Worm (Caenorhabditis elegans): Measurements from ENCODE around the gene K02D10.4.

K02D10.4 gene

ce11 chrIII:8733667-8734066, 46.1 kb downstream of the K02D10.4 start:
- TF ChIP-seq C34F6.9 (tag; optimal IDR thresholded peaks at IDR 0.05) (no peak), lsy-2 (tag; optimal IDR thresholded peaks at IDR 0.05) (no peak), mdl-1 (tag; optimal IDR thresholded peaks at IDR 0.05) (peak; percentile 34 to 56), mab-5 (tag; optimal IDR thresholded peaks at IDR 0.05) (no peak), crh-2 (tag; optimal IDR thresholded peaks at IDR 0.05) (peak; percentile 43), sma-9 (GFP tag; optimal IDR thresholded peaks at IDR 0.05) (peak; percentile 94), sma-9 (tag; optimal IDR thresholded peaks at IDR 0.05) (no peak), gmeb-1 (tag; optimal IDR thresholded peaks at IDR 0.05) (peak; percentile 57), fos-1 (tag; optimal IDR thresholded peaks at IDR 0.05) (peak; percentile 61), aly-2 (tag; optimal IDR thresholded peaks at IDR 0.05) (no peak), egl-27 (tag; optimal IDR thresholded peaks at IDR 0.05) (no peak), elt-3 (tag; optimal IDR thresholded peaks at IDR 0.05) (no peak)

ce11 chrIII:8733237-8733636, 46.6 kb downstream of the K02D10.4 start:
- peak; percentile 38 for TF ChIP-seq nhr-6 (tag; optimal IDR thresholded peaks at IDR 0.05)
- no peak for TF ChIP-seq nhr-11 (tag; optimal IDR thresholded peaks at IDR 0.05)
- peak; percentile 55 for TF ChIP-seq blmp-1 (tag; optimal IDR thresholded peaks at IDR 0.05; ENCODE audit: insufficient read depth)
- TF ChIP-seq unc-62 (GFP tag; optimal IDR thresholded peaks at IDR 0.05): no peak
- TF ChIP-seq nhr-237 (tag; optimal IDR thresholded peaks at IDR 0.05): no peak
- peak; percentile 34 for TF ChIP-seq crh-2 (tag; optimal IDR thresholded peaks at IDR 0.05)
- peak; percentile 21 for TF ChIP-seq fos-1 (tag; optimal IDR thresholded peaks at IDR 0.05)
- TF ChIP-seq R02D3.7 (tag; optimal IDR thresholded peaks at IDR 0.05): no peak
- peak; percentile 75 for TF ChIP-seq nhr-129 (tag; optimal IDR thresholded peaks at IDR 0.05)
- TF ChIP-seq sma-9 (GFP tag; optimal IDR thresholded peaks at IDR 0.05): peak; percentile 76
- TF ChIP-seq sma-9 (tag; optimal IDR thresholded peaks at IDR 0.05): no peak
- peak in 1 of 2 experiments; percentile 15 for TF ChIP-seq lsy-2 (tag; optimal IDR thresholded peaks at IDR 0.05)
- peak; percentile 5 for TF ChIP-seq F13H6.1 (tag; optimal IDR thresholded peaks at IDR 0.05)

ce11 chrIII:8731973-8732372, 47.8 kb downstream of the K02D10.4 start:
- TF ChIP-seq nhr-25 (tag; optimal IDR thresholded peaks at IDR 0.05) (peak; percentile 25), blmp-1 (tag; optimal IDR thresholded peaks at IDR 0.05; ENCODE audit: insufficient read depth) (peak; percentile 28), F13H6.1 (tag; optimal IDR thresholded peaks at IDR 0.05) (peak; percentile 2), sma-9 (GFP tag; optimal IDR thresholded peaks at IDR 0.05) (peak; percentile 73), sma-9 (tag; optimal IDR thresholded peaks at IDR 0.05) (no peak), ztf-4 (tag; optimal IDR thresholded peaks at IDR 0.05) (peak; percentile 54), dmd-4 (tag; optimal IDR thresholded peaks at IDR 0.05) (no peak), ztf-1 (GFP tag; conservative IDR thresholded peaks at IDR 0.05) (no peak), mbf-1 (tag; optimal IDR thresholded peaks at IDR 0.05) (no peak), skn-1 (tag; optimal IDR thresholded peaks at IDR 0.05) (no peak), fos-1 (tag; optimal IDR thresholded peaks at IDR 0.05) (no peak), mdl-1 (tag; optimal IDR thresholded peaks at IDR 0.05) (peak in 1 of 2 experiments; percentile 33), lsy-2 (tag; optimal IDR thresholded peaks at IDR 0.05) (peak in 1 of 2 experiments; percentile 18), sma-3 (GFP tag; optimal IDR thresholded peaks at IDR 0.05) (no peak), unc-55 (GFP tag; optimal IDR thresholded peaks at IDR 0.05) (no peak), nhr-6 (tag; optimal IDR thresholded peaks at IDR 0.05) (no peak)

- TF ChIP-seq ztf-1 (GFP tag; conservative IDR thresholded peaks at IDR 0.05) (no peak), lin-39 (tag; optimal IDR thresholded peaks at IDR 0.05) (no peak), ceh-16 (tag; optimal IDR thresholded peaks at IDR 0.05) (no peak), nhr-10 (tag; optimal IDR thresholded peaks at IDR 0.05) (no peak), zag-1 (tag; optimal IDR thresholded peaks at IDR 0.05) (no peak), mdl-1 (tag; optimal IDR thresholded peaks at IDR 0.05) (no peak), skn-1 (tag; optimal IDR thresholded peaks at IDR 0.05) (no peak), nhr-11 (tag; optimal IDR thresholded peaks at IDR 0.05) (no peak), fos-1 (tag; optimal IDR thresholded peaks at IDR 0.05) (no peak), C34F6.9 (tag; optimal IDR thresholded peaks at IDR 0.05) (no peak), elt-1 (tag; optimal IDR thresholded peaks at IDR 0.05) (no peak), nhr-23 (tag; optimal IDR thresholded peaks at IDR 0.05) (no peak), nhr-21 (tag; optimal IDR thresholded peaks at IDR 0.05) (no peak), sem-4 (tag; optimal IDR thresholded peaks at IDR 0.05) (no peak), R02D3.7 (tag; optimal IDR thresholded peaks at IDR 0.05) (no peak), unc-55 (GFP tag; optimal IDR thresholded peaks at IDR 0.05) (no peak), lsy-2 (tag; optimal IDR thresholded peaks at IDR 0.05) (no peak), blmp-1 (tag; optimal IDR thresholded peaks at IDR 0.05; ENCODE audit: insufficient read depth) (no peak), ZK546.5 (tag; optimal IDR thresholded peaks at IDR 0.05) (no peak)
These were observed 48.5 kb downstream of the K02D10.4 start, which contains the start of gene ZK370.4 for ce11 chrIII:8731310-8731709. TSS of gene ZK370.4 (minus strand) at chrIII:8731410.
